Fruit fly (Drosophila melanogaster): ENCODE data around the gene Gfat1.
A peak's percentile ranks its signal among the peaks of the same experiment; 100 is the strongest.

The Gfat1 gene

DNA sequence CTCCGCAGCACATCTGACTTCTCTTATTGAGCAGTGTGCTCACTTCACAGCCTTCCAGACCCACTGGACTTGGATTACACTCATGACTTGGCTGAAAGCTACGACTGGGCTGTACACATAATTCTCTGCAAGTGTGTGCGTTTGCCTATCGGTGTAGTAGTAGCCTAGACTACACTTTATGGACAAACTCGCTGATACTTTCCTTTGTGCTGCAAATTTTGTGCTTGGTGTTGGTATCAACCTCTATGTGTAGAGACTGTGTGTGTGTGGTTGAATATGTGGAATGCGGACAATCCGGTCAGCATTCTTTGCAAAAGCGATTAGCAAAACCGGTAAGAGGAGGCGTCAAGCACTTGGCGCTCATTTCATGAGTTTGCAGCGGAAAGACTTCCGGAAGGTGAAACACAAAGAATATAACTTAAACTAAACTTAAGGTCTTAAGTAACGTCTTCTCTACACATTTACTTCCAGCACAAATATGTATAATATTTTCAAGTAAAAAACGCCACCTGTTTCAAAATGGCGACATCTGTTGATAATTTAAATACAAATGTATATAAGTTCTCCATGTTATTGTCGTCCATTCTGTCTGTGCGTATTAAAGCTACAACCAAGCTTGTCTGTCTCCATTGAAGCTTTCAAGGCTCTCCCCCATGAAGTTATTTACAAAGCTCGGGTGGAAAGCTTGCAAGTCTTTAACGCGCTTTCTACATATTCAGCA lies 60.7 kb downstream of the Gfat1 start (continued):
- TF ChIP-seq gcm (GFP tag; optimal IDR thresholded peaks at IDR 0.05) (no peak), CG11247 (GFP tag; IDR thresholded peaks at IDR 0.05) (no peak), hth (optimal IDR thresholded peaks at IDR 0.05) (no peak), unc-4 (GFP tag; IDR thresholded peaks at IDR 0.05; ENCODE audit: partially characterized antibody) (no peak), sc (optimal IDR thresholded peaks at IDR 0.05) (no peak), sc (GFP tag; optimal IDR thresholded peaks at IDR 0.05) (no peak), mld (GFP tag; IDR thresholded peaks at IDR 0.05; ENCODE audit: partially characterized antibody) (no peak), CG30431 (GFP tag; optimal IDR thresholded peaks at IDR 0.05) (no peak), CG9876 (GFP tag; optimal IDR thresholded peaks at IDR 0.05) (no peak), sug (tag; optimal IDR thresholded peaks at IDR 0.05) (peak; percentile 83), CG12942 (GFP tag; optimal IDR thresholded peaks at IDR 0.05) (no peak), CG30403 (GFP tag; optimal IDR thresholded peaks at IDR 0.05) (no peak), Rx (GFP tag; IDR thresholded peaks at IDR 0.05) (no peak), sima (GFP tag; optimal IDR thresholded peaks at IDR 0.05) (no peak), Stat92E (GFP tag; optimal IDR thresholded peaks at IDR 0.05) (no peak), nom (GFP tag; optimal IDR thresholded peaks at IDR 0.05) (peak; percentile 42), Atf3 (GFP tag; optimal IDR thresholded peaks at IDR 0.05) (no peak), Opbp (GFP tag; IDR thresholded peaks at IDR 0.05; ENCODE audit: partially characterized antibody) (0 out of 3 replicates have a peak, but pooled peaks have one; percentile 4), gem (tag; optimal IDR thresholded peaks at IDR 0.05) (no peak), lab (GFP tag; optimal IDR thresholded peaks at IDR 0.05) (peak; percentile 10), fd96Cb (tag; optimal IDR thresholded peaks at IDR 0.05) (no peak), odd (GFP tag; optimal IDR thresholded peaks at IDR 0.05) (no peak), gcm2 (GFP tag; optimal IDR thresholded peaks at IDR 0.05) (no peak), Drgx (GFP tag; IDR thresholded peaks at IDR 0.05) (no peak), shn (GFP tag; optimal IDR thresholded peaks at IDR 0.05) (no peak), HmgD (GFP tag; optimal IDR thresholded peaks at IDR 0.05) (no peak), Med (GFP tag) (peak; percentile 27), gce (GFP tag; IDR thresholded peaks at IDR 0.05) (no peak), CG30020 (tag; optimal IDR thresholded peaks at IDR 0.05) (no peak), PHDP (tag; optimal IDR thresholded peaks at IDR 0.05) (no peak), CG11093 (GFP tag; IDR thresholded peaks at IDR 0.05) (no peak), CG11723 (GFP tag; optimal IDR thresholded peaks at IDR 0.05) (no peak), Dad (GFP tag; optimal IDR thresholded peaks at IDR 0.05) (no peak), CG17328 (GFP tag; IDR thresholded peaks at IDR 0.05) (no peak), pros (GFP tag; optimal IDR thresholded peaks at IDR 0.05) (peak; percentile 79), ftz-f1 (GFP tag; optimal IDR thresholded peaks at IDR 0.05) (no peak), ttk (GFP tag; IDR thresholded peaks at IDR 0.05) (no peak), phol (tag; optimal IDR thresholded peaks at IDR 0.05) (peak; percentile 37), amos (GFP tag; IDR thresholded peaks at IDR 0.05; ENCODE audit: partially characterized antibody) (peak; percentile 33), CG10543 (GFP tag; optimal IDR thresholded peaks at IDR 0.05) (peak; percentile 61), Hmx (GFP tag; optimal IDR thresholded peaks at IDR 0.05) (no peak), tna (GFP tag; IDR thresholded peaks at IDR 0.05; ENCODE audit: partially characterized antibody) (peak; percentile 17; the same call in 1 of the 2 replicates), Sox102F (GFP tag; optimal IDR thresholded peaks at IDR 0.05) (no peak), Mes4 (GFP tag; optimal IDR thresholded peaks at IDR 0.05) (no peak), ems (GFP tag; optimal IDR thresholded peaks at IDR 0.05) (no peak), CG8359 (GFP tag; optimal IDR thresholded peaks at IDR 0.05; ENCODE audit: borderline replicate concordance) (no peak), Ada2b (GFP tag; IDR thresholded peaks at IDR 0.05) (no peak), CG14441 (GFP tag; IDR thresholded peaks at IDR 0.05) (no peak), Dip2 (GFP tag; IDR thresholded peaks at IDR 0.05) (no peak), CG13894 (tag; optimal IDR thresholded peaks at IDR 0.05) (peak; percentile 91)
